Worm (Caenorhabditis elegans): ENCODE measurements around the gene col-177.

DNA sequence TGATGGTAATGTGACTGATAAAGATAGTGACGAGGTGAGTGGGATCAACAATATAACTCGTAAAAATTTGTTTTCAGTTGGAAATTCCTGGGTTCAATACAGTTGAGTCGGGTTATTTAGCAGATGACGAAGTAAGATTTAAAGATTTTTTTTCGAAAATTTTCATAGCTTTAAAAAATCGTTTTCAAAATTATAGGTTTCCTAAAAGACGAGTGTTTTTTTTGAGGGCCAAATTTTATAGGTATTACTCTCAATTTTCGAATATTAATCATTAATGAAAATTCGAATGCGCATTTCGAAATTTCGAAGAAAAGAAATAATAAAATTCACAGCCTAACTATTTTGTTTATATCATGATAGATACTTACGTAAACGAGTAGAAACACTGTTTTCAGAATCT, 30.5 kb downstream of the col-177 start:
- TF ChIP-seq aly-2 (tag; optimal IDR thresholded peaks at IDR 0.05) = no peak
- TF ChIP-seq nhr-237 (tag; optimal IDR thresholded peaks at IDR 0.05) = no peak
- no peak for TF ChIP-seq mdl-1 (tag; optimal IDR thresholded peaks at IDR 0.05)
- TF ChIP-seq elt-1 (tag; optimal IDR thresholded peaks at IDR 0.05) = no peak
- no peak for TF ChIP-seq ZK546.5 (tag; optimal IDR thresholded peaks at IDR 0.05)
- no peak for TF ChIP-seq egl-27 (tag; optimal IDR thresholded peaks at IDR 0.05)
- no peak for TF ChIP-seq fos-1 (tag; optimal IDR thresholded peaks at IDR 0.05)
- no peak for TF ChIP-seq elt-3 (tag; optimal IDR thresholded peaks at IDR 0.05)
